Worm (Caenorhabditis elegans): Measurements from ENCODE around the gene fbxb-112.

- TF ChIP-seq cog-1 (tag; optimal IDR thresholded peaks at IDR 0.05) = no peak
- no peak for TF ChIP-seq flt-1 (GFP tag; IDR thresholded peaks at IDR 0.05)
- no peak for TF ChIP-seq tab-1 (GFP tag; IDR thresholded peaks at IDR 0.05)
- TF ChIP-seq klf-2 (GFP tag; conservative IDR thresholded peaks at IDR 0.05) = no peak
- TF ChIP-seq ztf-23 (GFP tag; IDR thresholded peaks at IDR 0.05) = no peak
- no peak for TF ChIP-seq med-1 (GFP tag; optimal IDR thresholded peaks at IDR 0.05; ENCODE audit: insufficient read depth)
- no peak for TF ChIP-seq ref-1 (GFP tag; conservative IDR thresholded peaks at IDR 0.05)
- TF ChIP-seq ztf-29 (GFP tag; IDR thresholded peaks at IDR 0.05) = no peak
Measured at ce11 chrII:3500373-3500772, 9.5 kb downstream of the fbxb-112 start.
